Worm (Caenorhabditis elegans): ENCODE results near the gene fbxb-25.

The fbxb-25 gene

ce11 chrII:1692827-1693226 is 9.0 kb downstream of the fbxb-25 start, which contains the start of gene fbxc-21:
fbxc-21 (minus strand) TSS chrII:1692927.
- no peak for TF ChIP-seq pha-4 (tag; optimal IDR thresholded peaks at IDR 0.05)
- TF ChIP-seq nhr-23 (tag; optimal IDR thresholded peaks at IDR 0.05): no peak
- TF ChIP-seq elt-1 (tag; optimal IDR thresholded peaks at IDR 0.05): no peak
- TF ChIP-seq sea-2 (GFP tag; optimal IDR thresholded peaks at IDR 0.05): no peak
- no peak for TF ChIP-seq elt-2 (tag; optimal IDR thresholded peaks at IDR 0.05)
- TF ChIP-seq nhr-76 (tag; optimal IDR thresholded peaks at IDR 0.05): no peak
- TF ChIP-seq ceh-16 (tag; optimal IDR thresholded peaks at IDR 0.05): no peak
- no peak for TF ChIP-seq nhr-12 (tag; optimal IDR thresholded peaks at IDR 0.05)

DNA sequence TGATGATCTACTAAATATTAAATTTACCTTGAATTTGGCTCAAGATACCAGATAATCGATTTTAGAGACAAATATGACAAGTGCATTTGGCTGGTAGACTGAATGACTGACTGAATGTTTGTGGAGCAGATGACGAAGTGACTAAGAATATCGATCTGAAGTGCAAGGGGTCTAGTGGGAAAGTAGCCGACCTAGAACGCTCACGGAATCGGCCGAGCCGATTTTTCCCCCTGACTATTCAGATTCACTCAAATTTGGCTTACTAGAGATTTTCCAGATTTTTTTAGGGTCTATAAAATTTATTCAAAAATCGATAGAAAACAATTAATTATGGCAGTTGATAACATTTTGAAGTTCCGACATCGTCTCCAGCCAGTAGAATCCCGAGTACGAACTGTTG is 10.7 kb downstream of the fbxb-25 start, which contains the start of gene fbxc-26:
fbxc-26 (minus strand) TSS at position 101 of the 400 bp plus-strand sequence.
- TF ChIP-seq tbx-2 (tag; optimal IDR thresholded peaks at IDR 0.05) (no peak), pqm-1 (tag; optimal IDR thresholded peaks at IDR 0.05) (no peak), lsy-12 (tag; optimal IDR thresholded peaks at IDR 0.05) (no peak), lin-15B (tag; optimal IDR thresholded peaks at IDR 0.05) (no peak), aly-2 (tag; optimal IDR thresholded peaks at IDR 0.05) (no peak), fkh-10 (GFP tag; optimal IDR thresholded peaks at IDR 0.05) (no peak), ztf-4 (tag; optimal IDR thresholded peaks at IDR 0.05) (no peak), elt-3 (tag; optimal IDR thresholded peaks at IDR 0.05) (no peak), lin-39 (tag; optimal IDR thresholded peaks at IDR 0.05) (no peak), nhr-67 (tag; optimal IDR thresholded peaks at IDR 0.05) (no peak), eor-1 (tag; optimal IDR thresholded peaks at IDR 0.05) (no peak), skn-1 (tag; optimal IDR thresholded peaks at IDR 0.05) (no peak), nhr-23 (tag; optimal IDR thresholded peaks at IDR 0.05) (no peak), ceh-16 (tag; optimal IDR thresholded peaks at IDR 0.05) (no peak), unc-62 (GFP tag; optimal IDR thresholded peaks at IDR 0.05) (no peak), fos-1 (tag; optimal IDR thresholded peaks at IDR 0.05) (no peak), nhr-12 (tag; optimal IDR thresholded peaks at IDR 0.05) (no peak)

- TF ChIP-seq nhr-23 (tag; optimal IDR thresholded peaks at IDR 0.05) (no peak), nhr-12 (tag; optimal IDR thresholded peaks at IDR 0.05) (no peak), nhr-25 (tag; optimal IDR thresholded peaks at IDR 0.05) (no peak), ceh-82 (tag; optimal IDR thresholded peaks at IDR 0.05) (no peak)
Observed at ce11 chrII:1695861-1696260, 12.0 kb downstream of the fbxb-25 start, which contains the start of gene F58E1.13. F58E1.13 (minus strand) TSS chrII:1695872.

- TF ChIP-seq aly-2 (tag; optimal IDR thresholded peaks at IDR 0.05) (no peak), nhr-25 (tag; optimal IDR thresholded peaks at IDR 0.05) (no peak), lin-15B (tag; optimal IDR thresholded peaks at IDR 0.05) (no peak), elt-1 (tag; optimal IDR thresholded peaks at IDR 0.05) (no peak), fkh-10 (GFP tag; optimal IDR thresholded peaks at IDR 0.05) (no peak), ceh-16 (tag; optimal IDR thresholded peaks at IDR 0.05) (no peak), jun-1 (tag; optimal IDR thresholded peaks at IDR 0.05) (no peak), hmg-11 (tag; optimal IDR thresholded peaks at IDR 0.05) (no peak), sea-2 (GFP tag; optimal IDR thresholded peaks at IDR 0.05) (no peak), unc-62 (GFP tag; optimal IDR thresholded peaks at IDR 0.05) (no peak), ama-1 (optimal IDR thresholded peaks at IDR 0.05) (no peak), lin-39 (tag; optimal IDR thresholded peaks at IDR 0.05) (no peak), ceh-9 (tag; optimal IDR thresholded peaks at IDR 0.05) (no peak)
Observed at ce11 chrII:1703363-1703762, 19.5 kb downstream of the fbxb-25 start, which contains the start of gene fbxb-47. fbxb-47 (minus strand) TSS chrII:1703463.

DNA sequence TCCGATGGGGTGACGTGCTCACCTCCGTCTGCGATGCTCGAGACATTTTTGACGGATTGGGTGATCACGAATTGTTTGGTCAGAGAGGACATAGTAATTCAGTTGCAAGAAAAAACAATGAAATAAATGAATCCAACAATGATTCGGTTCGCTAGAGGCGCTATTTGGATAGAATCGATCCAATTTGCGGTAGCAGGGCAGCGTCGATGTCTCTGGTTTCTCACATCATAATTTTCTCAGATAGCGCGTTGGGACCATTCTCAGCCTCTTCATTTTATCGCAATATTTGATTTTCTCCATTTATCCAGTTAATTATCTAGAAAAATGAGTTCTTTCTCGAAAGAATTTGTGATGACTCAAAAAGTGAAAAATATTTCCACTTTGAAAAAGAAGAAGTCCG is 22.5 kb downstream of the fbxb-25 start, which contains the start of gene sdz-18:
sdz-18 (minus strand) TSS at position 101 of the 400 bp plus-strand sequence.
- no peak for TF ChIP-seq pqm-1 (tag; optimal IDR thresholded peaks at IDR 0.05)
- no peak for TF ChIP-seq mml-1 (tag; optimal IDR thresholded peaks at IDR 0.05)
- TF ChIP-seq sea-2 (GFP tag; optimal IDR thresholded peaks at IDR 0.05): no peak
- TF ChIP-seq daf-12 (tag; optimal IDR thresholded peaks at IDR 0.05): no peak
- TF ChIP-seq snpc-4 (tag; optimal IDR thresholded peaks at IDR 0.05): no peak
- TF ChIP-seq nhr-76 (tag; optimal IDR thresholded peaks at IDR 0.05): no peak

DNA sequence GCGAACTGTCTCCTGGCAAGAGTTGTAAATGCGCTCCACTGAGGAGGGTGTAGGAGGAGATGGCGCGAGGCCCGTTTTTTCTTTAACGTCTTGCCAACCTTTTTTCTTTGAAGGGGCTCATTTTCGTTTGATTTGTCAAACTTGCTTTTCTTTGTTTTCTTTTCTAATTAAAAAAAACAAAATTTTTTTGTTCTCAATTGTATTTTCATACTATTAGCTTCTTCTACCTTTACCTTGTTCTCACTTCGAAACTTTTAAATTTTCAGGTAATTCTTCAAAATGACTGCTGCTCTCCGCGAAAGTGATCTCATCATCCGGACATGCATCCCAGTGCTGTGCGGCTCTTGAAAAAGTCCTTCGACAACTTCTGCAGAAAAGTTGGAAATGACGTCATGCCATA is 26.1 kb downstream of the fbxb-25 start, which contains the start of gene fbxa-184:
fbxa-184 (plus strand) TSS at position 301 of the 400 bp plus-strand sequence.
- TF ChIP-seq nfya-1 (tag; optimal IDR thresholded peaks at IDR 0.05; ENCODE audit: insufficient read depth) (no peak), daf-12 (tag; optimal IDR thresholded peaks at IDR 0.05) (no peak), ceh-16 (tag; optimal IDR thresholded peaks at IDR 0.05) (no peak), sea-2 (GFP tag; optimal IDR thresholded peaks at IDR 0.05) (no peak), nhr-23 (tag; optimal IDR thresholded peaks at IDR 0.05) (no peak), skn-1 (tag; optimal IDR thresholded peaks at IDR 0.05) (no peak), nhr-77 (tag; optimal IDR thresholded peaks at IDR 0.05) (no peak), elt-3 (tag; optimal IDR thresholded peaks at IDR 0.05) (no peak), nhr-76 (tag; optimal IDR thresholded peaks at IDR 0.05) (no peak)

All from whole organism, L3 larva.